Worm (Caenorhabditis elegans): ENCODE results near the gene T13C2.2.
A peak's percentile ranks its signal among the peaks of the same experiment; 100 is the strongest.

The T13C2.2 gene

ce11 chrII:6821118-6821517 is 29.1 kb downstream of the T13C2.2 start:
- TF ChIP-seq dpl-1 (GFP tag; optimal IDR thresholded peaks at IDR 0.05) (no peak), nhr-80 (tag; optimal IDR thresholded peaks at IDR 0.05) (no peak), lin-54 (GFP tag; optimal IDR thresholded peaks at IDR 0.05) (no peak), bed-1 (GFP tag; IDR thresholded peaks at IDR 0.05) (no peak), ztf-22 (GFP tag; optimal IDR thresholded peaks at IDR 0.05) (no peak), B0019.2 (GFP tag; conservative IDR thresholded peaks at IDR 0.05) (no peak), madf-3 (GFP tag; IDR thresholded peaks at IDR 0.05) (no peak), pbrm-1 (GFP tag; IDR thresholded peaks at IDR 0.05) (no peak), egrh-3 (GFP tag; IDR thresholded peaks at IDR 0.05) (no peak), ztf-28 (GFP tag; IDR thresholded peaks at IDR 0.05) (no peak)

DNA sequence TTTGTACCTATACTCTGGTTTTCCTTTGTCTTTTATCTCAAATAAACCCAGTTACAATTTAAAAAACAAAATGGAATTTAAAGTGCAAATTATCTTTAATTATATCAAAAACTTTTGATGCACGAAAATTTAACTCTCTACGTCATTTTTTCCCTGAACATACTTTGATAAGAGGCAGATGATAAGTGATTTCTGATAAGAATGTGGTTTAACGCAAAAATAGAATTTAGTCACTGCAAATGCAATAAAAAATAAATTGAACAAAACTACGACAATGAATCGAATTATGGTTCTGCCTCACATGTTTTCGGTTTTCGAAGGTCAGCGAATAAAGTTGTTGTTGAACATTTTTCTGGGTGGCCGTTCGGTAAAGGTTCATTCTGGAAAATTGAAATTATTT is 29.8 kb downstream of the T13C2.2 start:
- TF ChIP-seq die-1 (tag; optimal IDR thresholded peaks at IDR 0.05): no peak
- no peak for TF ChIP-seq egrh-3 (GFP tag; IDR thresholded peaks at IDR 0.05)
- no peak for TF ChIP-seq Y53F4B.3 (GFP tag; IDR thresholded peaks at IDR 0.05)
- no peak for TF ChIP-seq xnd-1 (tag; optimal IDR thresholded peaks at IDR 0.05)
- TF ChIP-seq repo-1 (tag; optimal IDR thresholded peaks at IDR 0.05): no peak
- TF ChIP-seq F23B12.7 (tag; optimal IDR thresholded peaks at IDR 0.05; ENCODE audit: insufficient read depth): no peak
- no peak for TF ChIP-seq T07F8.4 (tag; optimal IDR thresholded peaks at IDR 0.05)
- no peak for TF ChIP-seq B0261.1 (tag; optimal IDR thresholded peaks at IDR 0.05)
- TF ChIP-seq nfya-1 (tag; optimal IDR thresholded peaks at IDR 0.05; ENCODE audit: borderline replicate concordance, insufficient read depth): no peak
- no peak for TF ChIP-seq snpc-1.1 (tag; optimal IDR thresholded peaks at IDR 0.05; ENCODE audit: insufficient read depth)
- no peak for TF ChIP-seq F55B11.4 (tag; optimal IDR thresholded peaks at IDR 0.05; ENCODE audit: borderline replicate concordance, insufficient read depth)

DNA sequence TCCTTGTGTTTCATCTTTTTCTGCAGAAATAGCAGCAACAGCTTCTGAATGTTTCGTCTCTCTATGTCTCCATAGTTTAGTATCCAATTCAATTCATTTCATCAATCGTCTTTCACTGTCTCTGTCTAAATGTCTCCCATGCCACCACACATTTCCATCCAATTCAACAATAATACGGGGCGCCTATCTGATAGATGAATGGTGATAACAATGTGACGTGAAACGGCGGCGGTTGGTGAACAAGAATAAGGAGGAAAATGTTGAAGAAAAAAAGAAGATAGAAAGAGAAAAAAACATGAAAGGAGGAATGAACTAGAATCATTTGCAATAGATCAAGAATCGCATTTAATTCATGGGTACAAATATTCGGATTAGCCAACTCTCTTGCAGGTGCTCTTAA is 30.4 kb downstream of the T13C2.2 start:
- TF ChIP-seq chd-7 (tag; optimal IDR thresholded peaks at IDR 0.05) (peak; percentile 54), dox-1 (GFP tag; IDR thresholded peaks at IDR 0.05) (no peak), Y95B8A.8 (GFP tag; IDR thresholded peaks at IDR 0.05) (no peak), let-607 (tag; optimal IDR thresholded peaks at IDR 0.05) (peak in 1 of 2 experiments; percentile 5), cebp-1 (GFP tag; IDR thresholded peaks at IDR 0.05) (no peak), cebp-1 (tag; optimal IDR thresholded peaks at IDR 0.05) (peak; percentile 45), ets-4 (GFP tag; optimal IDR thresholded peaks at IDR 0.05) (peak; percentile 16), nhr-80 (tag; optimal IDR thresholded peaks at IDR 0.05) (peak; percentile 77), athp-1 (tag; optimal IDR thresholded peaks at IDR 0.05) (no peak), ztf-22 (GFP tag; optimal IDR thresholded peaks at IDR 0.05) (peak; percentile 2), gei-17 (GFP tag; optimal IDR thresholded peaks at IDR 0.05) (no peak), lin-40 (tag; optimal IDR thresholded peaks at IDR 0.05) (peak; percentile 38), atf-7 (tag; optimal IDR thresholded peaks at IDR 0.05) (peak; percentile 28)

ce11 chrII:6823233-6823632 is 31.2 kb downstream of the T13C2.2 start:
- peak; percentile 3 for TF ChIP-seq nhr-80 (tag; optimal IDR thresholded peaks at IDR 0.05)
- no peak for TF ChIP-seq Y95B8A.8 (GFP tag; IDR thresholded peaks at IDR 0.05)
- no peak for TF ChIP-seq mel-28 (tag; optimal IDR thresholded peaks at IDR 0.05; ENCODE audit: borderline replicate concordance)
- TF ChIP-seq K12H6.12 (tag; optimal IDR thresholded peaks at IDR 0.05): peak; percentile 3
- no peak for TF ChIP-seq lin-54 (GFP tag; optimal IDR thresholded peaks at IDR 0.05)
- TF ChIP-seq ztf-25 (GFP tag; IDR thresholded peaks at IDR 0.05): no peak
- no peak for TF ChIP-seq sptf-2 (GFP tag; optimal IDR thresholded peaks at IDR 0.05)
